Worm (Caenorhabditis elegans) whole organism, mixed stage, embryonic: ENCODE measurements around the gene twk-7.
A peak's percentile ranks its signal among the peaks of the same experiment; 100 is the strongest.

Experiments used
- blmp-1 ChIP-seq: fragments of 150-350 bp; optimal IDR thresholded peaks from 2 replicates; lab custom pipeline; 2014; ENCODE audit warnings: missing biosample characterization, missing genetic modification characterization
- ceh-43 ChIP-seq: fragments of 200-800 bp; sonication (Bioruptor generic); optimal IDR thresholded peaks from 2 replicates; lab custom pipeline; 2018; ENCODE audit warnings: mild to moderate bottlenecking, missing genetic modification characterization, moderate library complexity, missing compliant biosample characterization
- ceh-83 ChIP-seq: fragments of 200-800 bp; sonication (Bioruptor generic); optimal IDR thresholded peaks from 2 replicates; lab custom pipeline; 2018; ENCODE audit warnings: mild to moderate bottlenecking, missing genetic modification characterization, missing compliant biosample characterization
- ces-1 ChIP-seq: fragments of 150-350 bp; optimal IDR thresholded peaks from 2 replicates; lab custom pipeline; 2014; ENCODE audit warnings: missing biosample characterization, missing genetic modification reagents, missing genetic modification characterization
- drap-1 ChIP-seq: fragments of 200-800 bp; sonication (Bioruptor generic); optimal IDR thresholded peaks from 3 replicates; lab custom pipeline; 2018; ENCODE audit warnings: mild to moderate bottlenecking, missing genetic modification characterization, missing compliant biosample characterization
- elt-1 ChIP-seq: sonication (generic microtip); optimal IDR thresholded peaks from 2 replicates; lab custom pipeline; 2017; ENCODE audit warnings: missing genetic modification characterization, mild to moderate bottlenecking, missing compliant biosample characterization, antibody characterized with exemption, moderate library complexity, borderline replicate concordance; ENCODE audit not compliant: insufficient read depth
- elt-3 ChIP-seq: fragments of 150-350 bp; optimal IDR thresholded peaks from 2 replicates; lab custom pipeline; 2014; ENCODE audit warnings: missing biosample characterization, missing genetic modification characterization
- flh-1 ChIP-seq: fragments of 200-800 bp; sonication (Bioruptor generic); optimal IDR thresholded peaks from 2 replicates; lab custom pipeline; 2018; ENCODE audit warnings: mild to moderate bottlenecking, missing genetic modification characterization, moderate library complexity, missing compliant biosample characterization
- ham-2 ChIP-seq: fragments of 200-800 bp; sonication (Bioruptor generic); optimal IDR thresholded peaks from 2 replicates; lab custom pipeline; 2018; ENCODE audit warnings: mild to moderate bottlenecking, missing genetic modification characterization, missing compliant biosample characterization
- hlh-1 ChIP-seq: fragments of 150-350 bp; optimal IDR thresholded peaks from 2 replicates; lab custom pipeline; 2014; ENCODE audit warnings: missing biosample characterization, missing genetic modification reagents, missing genetic modification characterization
- lin-13 ChIP-seq: fragments of 150-350 bp; optimal IDR thresholded peaks from 2 replicates; lab custom pipeline; 2014; ENCODE audit warnings: missing biosample characterization, missing genetic modification characterization
- lin-32 ChIP-seq: fragments of 200-800 bp; sonication (Bioruptor generic); optimal IDR thresholded peaks from 2 replicates; lab custom pipeline; 2018; ENCODE audit warnings: mild to moderate bottlenecking, missing genetic modification characterization, missing compliant biosample characterization
- lsy-2 ChIP-seq: fragments of 150-350 bp; optimal IDR thresholded peaks from 2 replicates; lab custom pipeline; 2014; ENCODE audit warnings: missing biosample characterization, missing genetic modification characterization
- mep-1 ChIP-seq: fragments of 150-350 bp; optimal IDR thresholded peaks from 2 replicates; lab custom pipeline; 2017; ENCODE audit warnings: missing biosample characterization, missing genetic modification reagents, missing genetic modification characterization, inconsistent platforms
- mls-2 ChIP-seq: sonication (generic microtip); optimal IDR thresholded peaks from 2 replicates; lab custom pipeline; 2016; ENCODE audit warnings: mild to moderate bottlenecking, missing genetic modification characterization, moderate library complexity, missing compliant biosample characterization
- nhr-12 ChIP-seq: fragments of 150-350 bp; optimal IDR thresholded peaks from 2 replicates; lab custom pipeline; 2014; ENCODE audit warnings: missing biosample characterization, missing genetic modification characterization
- nhr-2 ChIP-seq: fragments of 150-350 bp; optimal IDR thresholded peaks from 2 replicates; lab custom pipeline; 2014; ENCODE audit warnings: missing biosample characterization, missing genetic modification characterization
- nhr-237 ChIP-seq: fragments of 150-350 bp; optimal IDR thresholded peaks from 2 replicates; lab custom pipeline; 2014; ENCODE audit warnings: missing biosample characterization, missing genetic modification characterization
- nhr-28 ChIP-seq: fragments of 150-350 bp; optimal IDR thresholded peaks from 2 replicates; lab custom pipeline; 2014; ENCODE audit warnings: missing biosample characterization, missing genetic modification characterization
- pha-4 ChIP-seq: fragments of 150-350 bp; optimal IDR thresholded peaks from 2 replicates; lab custom pipeline; 2018; ENCODE audit warnings: missing biosample characterization, missing genetic modification reagents, missing genetic modification characterization
- sem-2 ChIP-seq: fragments of 200-800 bp; sonication (Bioruptor generic); optimal IDR thresholded peaks from 2 replicates; lab custom pipeline; 2018; ENCODE audit warnings: mild to moderate bottlenecking, missing genetic modification characterization, missing compliant biosample characterization
- snpc-4 ChIP-seq: fragments of 150-350 bp; optimal IDR thresholded peaks from 2 replicates; lab custom pipeline; 2014; ENCODE audit warnings: missing biosample characterization, missing genetic modification characterization
- sptf-1 ChIP-seq: sonication (generic microtip); optimal IDR thresholded peaks from 2 replicates; lab custom pipeline; 2017; ENCODE audit warnings: mild to moderate bottlenecking, missing genetic modification characterization, moderate library complexity, missing compliant biosample characterization
- tbx-8 ChIP-seq: fragments of 200-800 bp; sonication (Bioruptor generic); optimal IDR thresholded peaks from 2 replicates; lab custom pipeline; 2018; ENCODE audit warnings: mild to moderate bottlenecking, missing genetic modification characterization, moderate library complexity, missing compliant biosample characterization
- unc-120 ChIP-seq: sonication (generic microtip); optimal IDR thresholded peaks from 2 replicates; lab custom pipeline; 2017; ENCODE audit warnings: missing genetic modification characterization, missing compliant biosample characterization; ENCODE audit not compliant: poor library complexity, severe bottlenecking
- unc-39 ChIP-seq: fragments of 150-350 bp; optimal IDR thresholded peaks from 2 replicates; lab custom pipeline; 2014; ENCODE audit warnings: missing biosample characterization, missing genetic modification characterization
- unc-62 ChIP-seq: fragments of 150-350 bp; optimal IDR thresholded peaks from 2 replicates; lab custom pipeline; 2014; ENCODE audit warnings: missing biosample characterization, missing genetic modification reagents, missing genetic modification characterization
- zip-8 ChIP-seq: fragments of 150-350 bp; optimal IDR thresholded peaks from 2 replicates; lab custom pipeline; 2014; ENCODE audit warnings: missing biosample characterization, missing genetic modification characterization

The twk-7 gene

DNA sequence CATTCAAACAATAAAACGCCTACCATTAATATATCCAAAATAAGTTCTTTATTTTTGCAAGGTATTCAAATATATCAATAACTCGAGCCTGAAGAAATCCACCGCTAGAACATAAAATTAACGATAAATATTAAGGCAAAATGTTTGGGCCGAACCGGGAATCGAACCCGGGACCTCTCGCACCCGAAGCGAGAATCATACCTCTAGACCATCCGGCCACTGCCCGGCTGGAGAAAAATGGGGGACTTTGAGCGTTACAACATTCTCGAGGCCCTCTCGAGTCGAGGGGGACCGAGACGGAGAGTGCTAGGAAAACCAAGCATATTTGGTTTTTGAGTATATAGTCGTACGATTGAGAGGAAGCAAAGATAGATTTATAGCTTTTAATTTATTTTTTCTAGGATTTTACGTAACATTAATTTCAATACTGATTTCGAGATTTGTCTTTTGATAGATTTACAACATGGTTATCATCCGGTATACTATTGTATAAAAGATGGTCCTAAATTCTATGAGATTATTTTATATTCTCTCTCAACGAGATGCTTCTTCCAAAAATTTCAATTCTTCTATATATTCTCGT is 6.8 kb upstream of the twk-7 start, which contains the start of gene flp-23 (continued):
- TF ChIP-seq pha-4 (tag; lab: Kevin White, UChicago) (no peak), nhr-12 (no peak), unc-62 (GFP tag; lab: Kevin White, UChicago) (no peak), ham-2 (GFP tag; lab: Kevin White, UChicago) (peak; percentile 34), ces-1 (GFP tag; lab: Kevin White, UChicago) (peak; percentile 6), unc-39 (tag; lab: Kevin White, UChicago) (no peak), ceh-43 (GFP tag; lab: Kevin White, UChicago) (peak; percentile 71), tbx-8 (GFP tag; lab: Kevin White, UChicago) (no peak), elt-1 (tag; lab: Kevin White, UChicago) (no peak)

DNA sequence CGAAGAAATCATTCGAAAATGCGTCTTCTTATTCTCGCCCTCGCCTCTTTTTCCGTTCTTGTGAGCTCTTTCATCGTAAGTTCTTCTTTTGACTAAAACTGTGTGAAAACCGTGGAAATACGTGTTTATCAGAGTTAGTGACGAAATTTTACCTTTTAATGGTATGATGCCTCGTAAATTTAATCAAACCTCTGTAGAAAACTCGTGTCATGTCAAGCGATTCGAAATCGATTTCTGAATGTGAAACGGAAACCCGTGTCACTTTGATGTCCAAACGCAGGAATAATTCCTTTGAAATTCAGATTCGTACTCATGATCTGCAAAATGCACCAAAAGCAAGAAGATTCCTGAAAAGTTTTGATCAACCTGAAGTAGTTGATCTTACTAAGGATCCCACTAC is 5.0 kb upstream of the twk-7 start, which contains the start of gene F22B7.3:
Gene F22B7.3, plus strand, starts transcription at position 301 of the 400 bp plus-strand sequence.
- TF ChIP-seq drap-1 (GFP tag; lab: Kevin White, UChicago): no peak
- TF ChIP-seq elt-1 (tag; lab: Kevin White, UChicago): no peak

DNA sequence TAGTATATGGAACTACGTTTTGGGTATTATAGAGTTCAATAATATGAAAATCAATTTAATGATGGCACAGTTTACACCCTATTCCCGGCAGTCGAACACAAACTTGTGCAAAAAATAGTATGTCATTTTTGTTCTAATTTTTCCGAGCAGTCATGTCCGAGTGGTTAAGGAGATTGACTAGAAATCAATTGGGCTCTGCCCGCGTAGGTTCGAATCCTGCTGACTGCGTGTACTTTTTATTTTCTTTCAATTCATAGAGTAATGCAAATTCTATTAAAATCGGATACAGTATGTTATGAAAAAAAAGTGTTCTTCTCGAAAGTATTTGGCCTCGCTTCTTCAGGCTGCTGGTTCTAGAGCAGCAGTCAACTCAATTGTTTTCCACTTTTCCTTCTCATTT is 2.5 kb upstream of the twk-7 start:
- no peak for TF ChIP-seq nhr-12
- TF ChIP-seq mls-2 (tag; lab: Kevin White, UChicago): no peak

DNA sequence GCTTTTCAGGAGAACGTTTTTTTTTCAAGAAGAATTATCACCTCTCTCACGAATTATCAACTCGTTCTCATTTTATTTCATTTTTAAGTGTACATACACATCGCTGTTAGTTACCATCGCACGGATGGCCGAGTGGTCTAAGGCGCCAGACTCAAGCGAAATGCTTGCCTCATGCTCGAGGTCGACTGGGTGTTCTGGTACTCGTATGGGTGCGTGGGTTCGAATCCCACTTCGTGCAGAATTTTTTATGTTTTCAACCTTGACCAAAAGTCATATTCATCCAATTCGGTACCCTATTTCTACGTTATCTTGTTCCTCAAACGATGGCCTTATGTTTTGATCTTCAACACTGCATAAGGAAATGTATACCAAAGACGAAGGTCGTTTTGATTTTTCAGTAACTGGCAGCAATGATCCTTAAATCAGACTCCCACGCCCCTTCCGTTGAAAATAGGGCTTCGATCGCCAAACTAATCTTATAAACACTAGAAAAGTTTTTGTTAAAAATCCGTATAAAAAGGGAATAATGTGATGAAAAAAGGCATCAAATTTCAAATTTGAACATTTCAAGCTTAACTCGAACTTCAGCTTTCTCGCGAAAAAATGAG is 4.2 kb downstream of the twk-7 start, which contains the start of gene fip-1:
Gene fip-1, plus strand, starts transcription at position 558 of the 608 bp plus-strand sequence.
- TF ChIP-seq nhr-237: no peak
- no peak for TF ChIP-seq flh-1 (GFP tag; lab: Kevin White, UChicago)
- no peak for TF ChIP-seq unc-39 (tag; lab: Kevin White, UChicago)
- no peak for TF ChIP-seq lin-13 (tag; lab: Kevin White, UChicago)
- TF ChIP-seq ceh-83 (GFP tag; lab: Kevin White, UChicago): no peak
- no peak for TF ChIP-seq pha-4 (tag; lab: Kevin White, UChicago)

DNA sequence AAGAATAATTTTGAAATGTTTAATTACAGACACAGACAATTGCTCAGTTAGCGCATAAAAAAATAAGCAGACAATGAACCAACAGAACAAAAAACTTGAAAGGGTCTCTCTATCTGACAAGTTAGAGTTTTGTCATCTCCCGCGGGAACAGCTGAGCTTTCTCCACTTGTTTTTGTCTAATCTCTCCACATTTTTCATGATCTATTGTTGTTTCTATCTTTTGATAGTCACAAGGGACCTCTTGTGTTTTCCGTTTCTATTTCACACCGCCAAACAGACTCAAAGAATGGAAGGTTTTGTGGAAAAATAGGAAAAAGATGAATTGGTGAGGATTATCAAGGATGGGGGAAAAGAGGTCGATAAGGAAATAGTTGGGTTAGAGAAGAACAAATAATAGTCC is 6.7 kb downstream of the twk-7 start:
- TF ChIP-seq mep-1 (tag; lab: Kevin White, UChicago) (no peak), hlh-1 (peak; percentile 63), ham-2 (GFP tag; lab: Kevin White, UChicago) (no peak)

DNA sequence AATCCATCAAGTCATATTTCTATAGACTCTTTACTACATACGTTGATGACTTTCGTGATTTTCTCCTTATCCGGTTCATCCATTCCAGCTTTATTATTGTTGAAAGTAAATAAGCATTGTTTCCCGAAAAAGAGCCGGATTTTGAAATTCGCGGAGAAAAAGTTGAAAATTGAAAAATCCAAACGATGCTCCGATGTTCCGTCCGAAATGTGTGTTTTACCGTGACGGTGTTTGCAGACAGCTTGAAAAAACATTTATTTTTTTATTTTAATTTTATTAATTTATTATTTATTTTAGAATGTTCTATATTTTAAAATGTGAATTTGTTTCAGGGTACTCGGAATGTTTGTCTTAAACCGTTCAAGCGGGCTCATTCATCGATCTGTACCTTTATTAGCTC is 12.7 kb downstream of the twk-7 start, which contains the start of gene dnj-10:
Gene dnj-10, plus strand, starts transcription at position 333 of the 400 bp plus-strand sequence.
- TF ChIP-seq ces-1 (GFP tag; lab: Kevin White, UChicago) (peak; percentile 82), ceh-43 (GFP tag; lab: Kevin White, UChicago) (no peak), nhr-12 (no peak), lsy-2 (tag; lab: Kevin White, UChicago) (peak; percentile 65), nhr-237 (peak; percentile 3), snpc-4 (tag; lab: Kevin White, UChicago) (no peak), elt-3 (tag; lab: Kevin White, UChicago) (no peak), nhr-2 (peak; percentile 3), mls-2 (tag; lab: Kevin White, UChicago) (no peak), mep-1 (tag; lab: Kevin White, UChicago) (peak; percentile 57)

DNA sequence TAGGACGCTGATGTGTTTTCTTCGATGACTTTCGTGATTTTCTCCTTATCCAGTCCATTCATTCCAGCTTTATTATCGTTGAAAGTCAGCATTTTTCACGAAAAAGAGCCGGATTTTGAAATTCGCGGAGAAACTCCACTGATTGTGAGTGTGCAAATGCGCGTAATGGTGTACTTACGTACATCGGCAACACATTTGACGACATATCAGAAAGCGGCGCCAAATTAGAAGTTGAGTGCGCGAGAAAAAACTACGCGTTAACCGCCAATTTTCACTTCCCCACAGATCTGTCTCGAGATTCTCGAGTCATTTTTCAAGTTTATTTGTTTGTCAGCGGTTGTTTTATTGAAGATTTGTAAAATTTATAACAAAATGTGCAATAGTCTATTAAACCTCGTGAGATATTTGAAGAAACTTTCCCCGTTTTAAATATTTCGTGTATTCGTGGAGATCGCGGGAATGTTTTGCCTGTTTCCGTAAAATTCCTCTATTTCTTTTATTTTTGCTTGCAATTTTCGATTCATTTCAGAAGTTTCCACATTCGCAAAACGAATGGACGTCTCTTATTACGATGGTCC is 15.0 kb downstream of the twk-7 start, which contains the start of the genes polk-1 and gpr-1:
Gene polk-1, minus strand, starts transcription at position 186 of the 578 bp plus-strand sequence.
Gene gpr-1, plus strand, starts transcription at position 528 of the 578 bp plus-strand sequence.
- TF ChIP-seq lin-32 (GFP tag; lab: Kevin White, UChicago) (no peak), snpc-4 (tag; lab: Kevin White, UChicago) (no peak), ceh-83 (GFP tag; lab: Kevin White, UChicago) (no peak), flh-1 (GFP tag; lab: Kevin White, UChicago) (no peak), elt-1 (tag; lab: Kevin White, UChicago) (no peak), sptf-1 (tag; lab: Kevin White, UChicago) (no peak), drap-1 (GFP tag; lab: Kevin White, UChicago) (no peak), unc-39 (tag; lab: Kevin White, UChicago) (no peak), nhr-28 (no peak), nhr-12 (no peak), nhr-2 (no peak), zip-8 (tag; lab: Kevin White, UChicago) (no peak), blmp-1 (tag; lab: Kevin White, UChicago) (no peak), ces-1 (GFP tag; lab: Kevin White, UChicago) (peak; percentile 16), mep-1 (tag; lab: Kevin White, UChicago) (peak; percentile 23), lsy-2 (tag; lab: Kevin White, UChicago) (peak; percentile 34), nhr-237 (no peak), ham-2 (GFP tag; lab: Kevin White, UChicago) (no peak), hlh-1 (no peak), sem-2 (GFP tag; lab: Kevin White, UChicago) (no peak), tbx-8 (GFP tag; lab: Kevin White, UChicago) (no peak), unc-120 (no peak)
